Worm (Caenorhabditis elegans): Measurements from ENCODE around the gene ostf-4.

DNA sequence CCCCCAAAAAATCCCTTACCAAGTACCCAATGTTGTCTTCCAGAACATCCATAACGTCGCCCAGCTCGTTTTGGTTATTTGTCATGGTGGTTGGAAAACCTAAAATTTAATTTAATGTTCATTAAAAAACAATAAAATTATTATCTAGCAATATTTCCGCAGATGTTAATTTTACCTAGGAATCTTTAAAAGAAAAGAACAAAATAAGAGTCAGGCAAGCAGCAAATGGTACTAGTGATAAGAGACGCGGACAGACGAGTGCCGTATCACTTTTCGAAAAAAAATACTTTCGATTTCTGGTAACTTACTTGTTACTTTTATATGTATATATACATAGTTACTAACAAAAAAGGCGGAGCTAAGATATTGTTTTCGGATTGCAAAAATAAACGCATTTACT, 7.3 kb downstream of the ostf-4 start, which contains the start of gene T07A5.7:
- TF ChIP-seq ztf-11 (tag; optimal IDR thresholded peaks at IDR 0.05) (no peak), ZK546.5 (tag; optimal IDR thresholded peaks at IDR 0.05) (no peak), unc-39 (tag; optimal IDR thresholded peaks at IDR 0.05) (no peak), nhr-48 (tag; optimal IDR thresholded peaks at IDR 0.05) (no peak), dmd-6 (GFP tag; IDR thresholded peaks at IDR 0.05) (no peak), fkh-10 (GFP tag; optimal IDR thresholded peaks at IDR 0.05) (no peak), ztf-7 (tag; optimal IDR thresholded peaks at IDR 0.05) (no peak)

All from whole organism, L4 larva.